Worm (Caenorhabditis elegans) whole organism, mixed stage, embryonic: ENCODE measurements around the gene srv-6.

Experiments
- lsy-2 ChIP-seq: fragments of 150-350 bp; optimal IDR thresholded peaks from 2 replicates; lab custom pipeline; 2014; ENCODE audit warnings: missing biosample characterization, missing genetic modification characterization
- nhr-28 ChIP-seq: fragments of 150-350 bp; optimal IDR thresholded peaks from 2 replicates; lab custom pipeline; 2014; ENCODE audit warnings: missing biosample characterization, missing genetic modification characterization

DNA sequence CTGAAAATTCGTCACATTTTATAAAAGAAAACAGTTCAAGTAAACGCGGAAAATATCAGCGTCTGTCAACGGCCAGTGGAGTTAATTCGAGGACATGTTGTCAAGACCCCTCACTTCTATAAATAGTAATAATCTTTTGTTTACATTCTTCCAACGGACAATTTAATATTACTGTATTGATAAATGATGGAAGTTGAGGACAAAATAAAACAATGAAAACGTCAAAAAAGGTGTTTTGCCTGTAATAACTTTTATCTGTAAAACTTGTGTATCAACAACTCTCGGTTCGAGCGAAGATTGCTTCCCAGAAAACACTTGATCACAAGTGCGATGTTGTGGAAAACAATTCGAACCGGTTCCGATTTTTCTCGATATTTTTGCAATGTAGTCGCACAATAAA, 8.4 kb upstream of the srv-6 start:
- no peak for TF ChIP-seq nhr-28 (tag; lab: Kevin White, UChicago)
- no peak for TF ChIP-seq lsy-2
